Fruit fly (Drosophila melanogaster) whole organism, embryonic: Measurements from ENCODE around the gene Rai1.

Experiments used
- CG11560 ChIP-seq: fragments of 200-800 bp; sonication (Bioruptor generic); IDR thresholded peaks from 3 replicates; pipeline ENCODE4 v1.3.6; 2022; ENCODE audit warnings: missing biosample characterization, missing genetic modification characterization
- Chrac-16 ChIP-seq: fragments of 200-800 bp; sonication (Bioruptor generic); optimal IDR thresholded peaks from 3 replicates; lab custom pipeline; 2016; ENCODE audit warnings: missing biosample characterization, missing genetic modification characterization
- Trl ChIP-seq, 3 experiments: fragments of >200 bp in 2 of 3; fragments of 200-800 bp in 1 of 3; sonication (Bioruptor generic) in 1 of 3; optimal IDR thresholded peaks; 2 replicates in 1 of 3; 3 replicates in 2 of 3; lab custom pipeline; 2016 to 2017; ENCODE audit warnings: missing biosample characterization in 1 of 3, missing genetic modification characterization in 1 of 3
- bcd ChIP-seq: fragments of 200-800 bp; sonication (Bioruptor generic); optimal IDR thresholded peaks from 2 replicates; lab custom pipeline; 2017; ENCODE audit warnings: missing biosample characterization, mild to moderate bottlenecking, missing genetic modification characterization
- chm ChIP-seq: fragments of 200-800 bp; sonication (Bioruptor generic); IDR thresholded peaks from 2 replicates; pipeline ENCODE4 v1.3.6; 2022; ENCODE audit warnings: missing biosample characterization, missing genetic modification characterization
- insv ChIP-seq, 2 experiments: fragments of 200-800 bp; sonication (Bioruptor generic); optimal IDR thresholded peaks; 3 replicates each; lab custom pipeline; 2016 to 2018; ENCODE audit warnings: missing biosample characterization in 2 of 2, missing genetic modification characterization in 2 of 2
- psq ChIP-seq: fragments of 200-800 bp; sonication (Bioruptor generic); optimal IDR thresholded peaks from 2 replicates; lab custom pipeline; 2017; ENCODE audit warnings: missing biosample characterization, missing genetic modification characterization
- pzg ChIP-seq: fragments of 200-800 bp; sonication (Bioruptor generic); optimal IDR thresholded peaks from 3 replicates; lab custom pipeline; 2018; ENCODE audit warnings: missing biosample characterization, mild to moderate bottlenecking, missing genetic modification characterization, moderate library complexity
- ranshi ChIP-seq: fragments of 200-800 bp; sonication (Bioruptor generic); IDR thresholded peaks from 2 replicates; pipeline ENCODE4 v1.3.6; 2022; ENCODE audit warnings: missing biosample characterization, missing genetic modification characterization
- scrt ChIP-seq: fragments of 200-800 bp; sonication (Bioruptor generic); optimal IDR thresholded peaks from 2 replicates; lab custom pipeline; 2018; ENCODE audit warnings: missing biosample characterization, mild to moderate bottlenecking, missing genetic modification characterization, moderate library complexity
- trem ChIP-seq: fragments of 200-800 bp; optimal IDR thresholded peaks from 3 replicates; lab custom pipeline; 2019; ENCODE audit warnings: missing biosample characterization, mild to moderate bottlenecking, missing genetic modification characterization, moderate library complexity

DNA sequence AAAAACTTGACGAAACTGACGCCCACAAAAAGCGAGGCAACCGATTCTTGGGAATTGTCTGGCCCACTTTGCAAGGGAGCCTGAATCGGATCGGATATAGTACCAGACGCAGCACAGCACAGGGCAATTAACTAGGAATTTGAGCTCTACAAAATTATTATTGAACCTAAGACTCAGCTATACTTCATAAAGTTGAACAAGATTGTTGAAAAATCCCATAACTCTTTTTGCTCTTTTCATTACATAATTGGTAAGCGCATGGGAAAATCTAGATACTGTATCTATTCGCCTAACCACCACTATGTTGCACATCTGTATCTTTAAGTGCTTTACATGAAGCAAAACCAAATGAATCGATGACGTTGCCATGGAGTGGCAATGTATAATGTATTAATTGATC is 30.0 kb upstream of the Rai1 start:
- TF ChIP-seq CG11560 (tag; lab: Robert Waterston, UW) (no peak), chm (no peak), psq (GFP tag; lab: Kevin White, UChicago) (no peak), pzg (no peak), Trl (optimal IDR thresholded peaks at IDR 0.05; lab: Kevin White, UChicago) (no peak), Trl (GFP tag; optimal IDR thresholded peaks at IDR 0.05; lab: Kevin White, UChicago) (peak; percentile 65), bcd (GFP tag; lab: Kevin White, UChicago) (peak; percentile 71), Chrac-16 (peak; percentile 61), ranshi (peak; percentile 66), scrt (GFP tag; lab: Kevin White, UChicago) (peak; percentile 30), trem (tag; lab: Kevin White, UChicago) (peak; percentile 74), insv (GFP tag; optimal IDR thresholded peaks at IDR 0.05; lab: Kevin White, UChicago) (no peak)
